Fruit fly (Drosophila melanogaster) whole organism, embryonic: Measurements from ENCODE around the gene Dlg5.
A peak's percentile ranks its signal among the peaks of the same experiment; 100 is the strongest.

Experiments
- Antp ChIP-seq: fragments of 200-800 bp; sonication (Bioruptor generic); optimal IDR thresholded peaks from 3 replicates; lab custom pipeline; 2016; ENCODE audit warnings: missing biosample characterization, missing genetic modification characterization
- Atf6 ChIP-seq: fragments of 200-800 bp; sonication (Bioruptor generic); IDR thresholded peaks from 2 replicates; pipeline ENCODE4 v1.3.6; 2022; ENCODE audit warnings: missing biosample characterization, missing genetic modification characterization
- Blimp-1 ChIP-seq: fragments of 200-800 bp; sonication (Bioruptor generic); optimal IDR thresholded peaks from 3 replicates; lab custom pipeline; 2018; ENCODE audit warnings: missing biosample characterization, missing genetic modification characterization, mild to moderate bottlenecking, moderate library complexity, missing genetic modification reagents
- BtbVII ChIP-seq: fragments of 200-800 bp; sonication (Bioruptor generic); optimal IDR thresholded peaks from 3 replicates; lab custom pipeline; 2017; ENCODE audit warnings: missing biosample characterization, mild to moderate bottlenecking, missing genetic modification characterization
- C15 ChIP-seq: fragments of 200-800 bp; sonication (Bioruptor generic); IDR thresholded peaks from 3 replicates; pipeline ENCODE4 v1.3.6; 2022; ENCODE audit warnings: missing biosample characterization, missing genetic modification characterization
- CG10147 ChIP-seq: fragments of 200-800 bp; sonication (Bioruptor generic); optimal IDR thresholded peaks from 2 replicates; lab custom pipeline; 2019; ENCODE audit warnings: missing biosample characterization, mild to moderate bottlenecking, missing genetic modification characterization, moderate library complexity
- CG10462 ChIP-seq: fragments of 200-800 bp; sonication (Bioruptor generic); optimal IDR thresholded peaks from 2 replicates; lab custom pipeline; 2016; ENCODE audit warnings: missing biosample characterization, missing genetic modification characterization
- CG12219 ChIP-seq: fragments of 200-800 bp; sonication (Bioruptor generic); optimal IDR thresholded peaks from 3 replicates; lab custom pipeline; 2018; ENCODE audit warnings: missing biosample characterization, mild to moderate bottlenecking, missing genetic modification characterization
- CG12659 ChIP-seq: fragments of 200-800 bp; sonication (Bioruptor generic); optimal IDR thresholded peaks from 3 replicates; lab custom pipeline; 2017; ENCODE audit warnings: mild to moderate bottlenecking, missing biosample characterization, missing genetic modification reagents, missing genetic modification characterization
- CG14050 ChIP-seq: fragments of 200-800 bp; sonication (Bioruptor generic); IDR thresholded peaks from 3 replicates; pipeline ENCODE4 v1.3.6; 2022; ENCODE audit warnings: missing biosample characterization, missing genetic modification characterization
- CG14710 ChIP-seq: fragments of 200-800 bp; sonication (Bioruptor generic); optimal IDR thresholded peaks from 3 replicates; lab custom pipeline; 2019; ENCODE audit warnings: missing biosample characterization, mild to moderate bottlenecking, missing genetic modification characterization, moderate library complexity
- CG16813 ChIP-seq: fragments of 200-800 bp; sonication (Bioruptor generic); IDR thresholded peaks from 3 replicates; pipeline ENCODE4 v1.3.6; 2022; ENCODE audit warnings: missing biosample characterization, missing genetic modification characterization; ENCODE audit not compliant: partially characterized antibody
- CG30431 ChIP-seq: fragments of 200-800 bp; sonication (Bioruptor generic); optimal IDR thresholded peaks from 2 replicates; lab custom pipeline; 2017; ENCODE audit warnings: missing biosample characterization, missing genetic modification characterization
- CG3163 ChIP-seq: fragments of 200-800 bp; sonication (Bioruptor generic); optimal IDR thresholded peaks from 3 replicates; lab custom pipeline; 2016; ENCODE audit warnings: missing biosample characterization, missing genetic modification characterization
- CG33213 ChIP-seq: fragments of 200-800 bp; sonication (Bioruptor generic); optimal IDR thresholded peaks from 3 replicates; lab custom pipeline; 2016; ENCODE audit warnings: missing biosample characterization, missing genetic modification characterization
- CG34224 ChIP-seq: fragments of 200-800 bp; sonication (Bioruptor generic); IDR thresholded peaks from 3 replicates; pipeline ENCODE4 v1.3.6; 2022; ENCODE audit warnings: missing biosample characterization, missing genetic modification characterization; ENCODE audit not compliant: partially characterized antibody
- CG3838 ChIP-seq: fragments of 200-800 bp; sonication (Bioruptor generic); optimal IDR thresholded peaks from 3 replicates; lab custom pipeline; 2016; ENCODE audit warnings: missing biosample characterization, missing genetic modification characterization
- CG3847 ChIP-seq: fragments of 200-800 bp; sonication (Bioruptor generic); IDR thresholded peaks from 2 replicates; pipeline ENCODE4 v1.3.6; 2022; ENCODE audit warnings: missing biosample characterization, missing genetic modification characterization
- CG6791 ChIP-seq: fragments of 200-800 bp; sonication (Bioruptor generic); IDR thresholded peaks from 3 replicates; pipeline ENCODE4 v1.3.6; 2022; ENCODE audit warnings: missing biosample characterization, missing genetic modification characterization; ENCODE audit not compliant: partially characterized antibody
- CG7963 ChIP-seq: fragments of 200-800 bp; sonication (Bioruptor generic); IDR thresholded peaks from 3 replicates; pipeline ENCODE4 v1.3.6; 2022; ENCODE audit warnings: missing biosample characterization, missing genetic modification characterization; ENCODE audit not compliant: partially characterized antibody
- CG9797 ChIP-seq: fragments of 200-800 bp; sonication (Bioruptor generic); optimal IDR thresholded peaks from 3 replicates; lab custom pipeline; 2018; ENCODE audit warnings: missing biosample characterization, mild to moderate bottlenecking, missing genetic modification characterization
- CHES-1-like ChIP-seq: fragments of 200-800 bp; sonication (Bioruptor generic); optimal IDR thresholded peaks from 2 replicates; lab custom pipeline; 2016; ENCODE audit warnings: missing biosample characterization, missing genetic modification characterization
- Dek ChIP-seq: fragments of 200-800 bp; sonication (Bioruptor generic); optimal IDR thresholded peaks from 3 replicates; lab custom pipeline; 2019; ENCODE audit warnings: missing biosample characterization, mild to moderate bottlenecking, missing genetic modification characterization, moderate library complexity
- Dll ChIP-seq: fragments of 200-800 bp; sonication (Bioruptor generic); IDR thresholded peaks from 4 replicates; pipeline ENCODE4 v1.3.6; 2022; ENCODE audit warnings: missing biosample characterization, missing genetic modification characterization; ENCODE audit not compliant: partially characterized antibody
- Hey ChIP-seq: fragments of 200-800 bp; sonication (Bioruptor generic); optimal IDR thresholded peaks from 3 replicates; lab custom pipeline; 2018; ENCODE audit warnings: missing biosample characterization, mild to moderate bottlenecking, missing genetic modification characterization
- NC2β ChIP-seq: fragments of 200-800 bp; sonication (Bioruptor generic); optimal IDR thresholded peaks from 2 replicates; lab custom pipeline; 2016; ENCODE audit warnings: missing biosample characterization, missing genetic modification characterization
- Scr ChIP-seq: fragments of 200-800 bp; sonication (Bioruptor generic); IDR thresholded peaks from 2 replicates; pipeline ENCODE4 v1.3.6; 2022; ENCODE audit warnings: missing biosample characterization, missing genetic modification characterization; ENCODE audit not compliant: partially characterized antibody
- Sin3A ChIP-seq: fragments of >200 bp; optimal IDR thresholded peaks from 2 replicates; lab custom pipeline; 2018
- Taf1 ChIP-seq: fragments of 200-800 bp; sonication (Bioruptor generic); IDR thresholded peaks from 2 replicates; pipeline ENCODE4 v1.3.6; 2022; ENCODE audit warnings: missing biosample characterization, missing genetic modification characterization
- cg ChIP-seq: fragments of 200-800 bp; sonication (Bioruptor generic); optimal IDR thresholded peaks from 3 replicates; lab custom pipeline; 2019; ENCODE audit warnings: missing biosample characterization, mild to moderate bottlenecking, missing genetic modification characterization, moderate library complexity
- ci ChIP-seq: fragments of 200-800 bp; sonication (Bioruptor generic); IDR thresholded peaks from 3 replicates; pipeline ENCODE4 v1.3.6; 2022; ENCODE audit warnings: missing biosample characterization, missing genetic modification characterization
- danr ChIP-seq: fragments of 200-800 bp; sonication (Bioruptor generic); IDR thresholded peaks from 2 replicates; pipeline ENCODE4 v1.3.6; 2022; ENCODE audit warnings: missing biosample characterization, missing genetic modification characterization
- dm ChIP-seq: fragments of 200-800 bp; sonication (Bioruptor generic); optimal IDR thresholded peaks from 3 replicates; lab custom pipeline; 2016; ENCODE audit warnings: missing biosample characterization, missing genetic modification characterization
- ewg ChIP-seq: fragments of 200-800 bp; sonication (Bioruptor generic); optimal IDR thresholded peaks from 3 replicates; lab custom pipeline; 2017; ENCODE audit warnings: mild to moderate bottlenecking, missing biosample characterization, missing genetic modification reagents, missing genetic modification characterization
- fd64A ChIP-seq: fragments of 200-800 bp; sonication (Bioruptor generic); optimal IDR thresholded peaks from 3 replicates; lab custom pipeline; 2018; ENCODE audit warnings: missing biosample characterization, mild to moderate bottlenecking, missing genetic modification characterization
- h ChIP-seq: fragments of >200 bp; optimal IDR thresholded peaks from 2 replicates; lab custom pipeline; 2017
- hb ChIP-seq: fragments of 200-800 bp; sonication (Bioruptor generic); IDR thresholded peaks from 3 replicates; pipeline ENCODE4 v1.3.6; 2022; ENCODE audit warnings: missing biosample characterization, missing genetic modification characterization; ENCODE audit not compliant: partially characterized antibody
- inv ChIP-seq: fragments of 200-800 bp; sonication (Bioruptor generic); IDR thresholded peaks from 2 replicates; pipeline ENCODE4 v1.3.6; 2022; ENCODE audit warnings: missing biosample characterization, missing genetic modification characterization; ENCODE audit not compliant: partially characterized antibody
- ken ChIP-seq: fragments of 200-800 bp; sonication (Bioruptor generic); IDR thresholded peaks from 3 replicates; pipeline ENCODE4 v1.3.6; 2022; ENCODE audit warnings: missing biosample characterization, missing genetic modification characterization
- knrl ChIP-seq: fragments of 200-800 bp; sonication (Bioruptor generic); IDR thresholded peaks from 3 replicates; pipeline ENCODE4 v1.3.6; 2022; ENCODE audit warnings: missing biosample characterization, missing genetic modification characterization; ENCODE audit not compliant: partially characterized antibody
- onecut ChIP-seq: fragments of 200-800 bp; sonication (Bioruptor generic); IDR thresholded peaks from 2 replicates; pipeline ENCODE4 v1.3.6; 2022; ENCODE audit warnings: missing biosample characterization, missing genetic modification characterization
- pnt ChIP-seq: fragments of 200-800 bp; sonication (Bioruptor generic); optimal IDR thresholded peaks from 3 replicates; lab custom pipeline; 2016; ENCODE audit warnings: missing biosample characterization, missing genetic modification characterization
- row ChIP-seq: fragments of 200-800 bp; sonication (Bioruptor generic); IDR thresholded peaks from 3 replicates; pipeline ENCODE4 v1.3.6; 2022; ENCODE audit warnings: missing biosample characterization, missing genetic modification characterization
- sd ChIP-seq: fragments of 200-800 bp; sonication (Bioruptor generic); optimal IDR thresholded peaks from 3 replicates; lab custom pipeline; 2018; ENCODE audit warnings: missing biosample characterization, mild to moderate bottlenecking, missing genetic modification characterization, moderate library complexity
- sim ChIP-seq: fragments of 200-800 bp; sonication (Bioruptor generic); IDR thresholded peaks from 2 replicates; pipeline ENCODE4 v1.3.6; 2022; ENCODE audit warnings: missing biosample characterization, missing genetic modification characterization
- stc ChIP-seq: fragments of 200-800 bp; sonication (Bioruptor generic); IDR thresholded peaks from 2 replicates; pipeline ENCODE4 v1.3.6; 2022; ENCODE audit warnings: missing biosample characterization, missing genetic modification characterization
- tio ChIP-seq: fragments of 200-800 bp; sonication (Bioruptor generic); optimal IDR thresholded peaks from 2 replicates; lab custom pipeline; 2017; ENCODE audit warnings: missing biosample characterization, missing genetic modification characterization, inconsistent platforms
- trh ChIP-seq: fragments of 200-800 bp; sonication (Bioruptor generic); optimal IDR thresholded peaks from 2 replicates; lab custom pipeline; 2016; ENCODE audit warnings: missing biosample characterization, missing genetic modification characterization
- wor ChIP-seq: fragments of 200-800 bp; sonication (Bioruptor generic); IDR thresholded peaks from 2 replicates; pipeline ENCODE4 v1.3.6; 2022; ENCODE audit warnings: missing biosample characterization, missing genetic modification characterization

Dlg5 gene

dm6 chr2L:11516526-11517441 lies at the start of gene Dlg5, which contains the start of gene CG4970 (continued):
- TF ChIP-seq BtbVII (GFP tag; lab: Kevin White, UChicago) (peak; percentile 17), CG3838 (GFP tag; lab: Kevin White, UChicago) (no peak), CG14710 (peak; percentile 69), dm (GFP tag; lab: Kevin White, UChicago) (peak; percentile 20), trh (GFP tag; lab: Kevin White, UChicago) (no peak), Blimp-1 (no peak), tio (no peak), knrl (GFP tag; lab: Robert Waterston, UW) (peak; percentile 86), onecut (GFP tag; lab: Robert Waterston, UW) (peak; percentile 40; the same call in 1 of the 2 replicates), CG3163 (no peak), stc (GFP tag; lab: Robert Waterston, UW) (no peak), C15 (no peak), CG6791 (peak; percentile 74), CG30431 (GFP tag; lab: Kevin White, UChicago) (no peak), Antp (no peak), h (lab: Kevin White, UChicago) (no peak), Hey (no peak), CG14050 (GFP tag; lab: Robert Waterston, UW) (no peak), hb (GFP tag; lab: Robert Waterston, UW) (0 out of 3 replicates have a peak, but pooled peaks have one; percentile 72), Sin3A (lab: Kevin White, UChicago) (peak; percentile 56), danr (GFP tag; lab: Robert Waterston, UW) (no peak), pnt (peak; percentile 22), row (no peak), sim (GFP tag; lab: Robert Waterston, UW) (no peak), CG34224 (GFP tag; lab: Robert Waterston, UW) (no peak; the same call in none of the 3 replicates), CG3847 (GFP tag; lab: Robert Waterston, UW) (peak; percentile 65), inv (peak; percentile 76), CG33213 (GFP tag; lab: Kevin White, UChicago) (peak; percentile 82), CG10147 (peak; percentile 2), Taf1 (no peak), sd (no peak), ewg (GFP tag; lab: Kevin White, UChicago) (peak; percentile 57), CG12219 (no peak), Atf6 (GFP tag; lab: Robert Waterston, UW) (no peak), CG12659 (GFP tag; lab: Kevin White, UChicago) (peak; percentile 76), CHES-1-like (GFP tag; lab: Kevin White, UChicago) (no peak), CG16813 (GFP tag; lab: Robert Waterston, UW) (peak; percentile 82), Scr (GFP tag; lab: Robert Waterston, UW) (peak; percentile 75), cg (peak; percentile 98), CG9797 (GFP tag; lab: Kevin White, UChicago) (peak; percentile 72), wor (GFP tag; lab: Robert Waterston, UW) (no peak), Dll (GFP tag; lab: Robert Waterston, UW) (peak; percentile 80), Dek (tag; lab: Kevin White, UChicago) (peak; percentile 34), NC2β (peak; percentile 35), fd64A (GFP tag; lab: Kevin White, UChicago) (no peak), ken (GFP tag; lab: Robert Waterston, UW) (no peak), ci (GFP tag; lab: Robert Waterston, UW) (peak; percentile 45; the same call in 1 of the 3 replicates), CG7963 (GFP tag; lab: Robert Waterston, UW) (peak; percentile 50; the same call in 1 of the 3 replicates), CG10462 (GFP tag; lab: Kevin White, UChicago) (no peak)
